Fruit fly (Drosophila melanogaster) whole organism, embryonic: Measurements from ENCODE around the gene CG15296.

Experiments used
- CG10366 ChIP-seq: fragments of 200-800 bp; sonication (Bioruptor generic); IDR thresholded peaks from 2 replicates; pipeline ENCODE4 v1.3.6; 2022; ENCODE audit warnings: missing biosample characterization, missing genetic modification characterization
- CG4617 ChIP-seq: fragments of 200-800 bp; sonication (Bioruptor generic); optimal IDR thresholded peaks from 3 replicates; lab custom pipeline; 2016; ENCODE audit warnings: missing biosample characterization, missing genetic modification characterization, borderline replicate concordance
- CG9437 ChIP-seq: fragments of 200-800 bp; sonication (Bioruptor generic); optimal IDR thresholded peaks from 2 replicates; lab custom pipeline; 2018; ENCODE audit warnings: missing biosample characterization, mild to moderate bottlenecking, missing genetic modification characterization
- Dip2 ChIP-seq: fragments of 200-800 bp; sonication (Bioruptor generic); IDR thresholded peaks from 2 replicates; pipeline ENCODE4 v1.3.6; 2022; ENCODE audit warnings: missing biosample characterization, missing genetic modification characterization
- Ets65A ChIP-seq: fragments of 200-800 bp; sonication (Bioruptor generic); peaks from one replicate; lab custom pipeline; 2016; ENCODE audit warnings: missing biosample characterization, missing genetic modification characterization
- ara ChIP-seq: fragments of 200-800 bp; sonication (Bioruptor generic); IDR thresholded peaks from 2 replicates; pipeline ENCODE4 v1.3.6; 2022; ENCODE audit warnings: missing biosample characterization, missing genetic modification characterization
- br ChIP-seq: fragments of >200 bp; optimal IDR thresholded peaks from 2 replicates; lab custom pipeline; 2017
- cad ChIP-seq: fragments of >200 bp; optimal IDR thresholded peaks from 2 replicates; lab custom pipeline; 2017; ENCODE audit warnings: missing biosample characterization, missing genetic modification characterization
- gt ChIP-seq: fragments of 200-800 bp; sonication (Bioruptor generic); IDR thresholded peaks from 2 replicates; pipeline ENCODE4 v1.3.6; 2022; ENCODE audit warnings: missing biosample characterization, missing genetic modification characterization
- hbn ChIP-seq: fragments of 200-800 bp; sonication (Bioruptor generic); IDR thresholded peaks from 2 replicates; pipeline ENCODE4 v1.3.6; 2022; ENCODE audit warnings: missing biosample characterization, missing genetic modification characterization; ENCODE audit not compliant: partially characterized antibody
- nmo ChIP-seq: fragments of 200-800 bp; sonication (Bioruptor generic); optimal IDR thresholded peaks from 2 replicates; lab custom pipeline; 2018; ENCODE audit warnings: missing biosample characterization, mild to moderate bottlenecking, missing genetic modification characterization, moderate library complexity
- salm ChIP-seq: fragments of 200-800 bp; sonication (Bioruptor generic); optimal IDR thresholded peaks from 2 replicates; lab custom pipeline; 2018; ENCODE audit warnings: missing biosample characterization, mild to moderate bottlenecking, missing genetic modification characterization
- sens-2 ChIP-seq: fragments of 200-800 bp; sonication (Bioruptor generic); IDR thresholded peaks from 2 replicates; pipeline ENCODE4 v1.3.6; 2022; ENCODE audit warnings: missing biosample characterization, missing genetic modification characterization
- sima ChIP-seq: fragments of 200-800 bp; sonication (Bioruptor generic); optimal IDR thresholded peaks from 2 replicates; lab custom pipeline; 2016; ENCODE audit warnings: missing biosample characterization, missing genetic modification characterization

- TF ChIP-seq CG9437 (GFP tag; lab: Kevin White, UChicago) (no peak), br (lab: Kevin White, UChicago) (no peak), nmo (GFP tag; lab: Kevin White, UChicago) (no peak), salm (no peak), cad (no peak), sens-2 (GFP tag; lab: Robert Waterston, UW) (no peak), sima (GFP tag; lab: Kevin White, UChicago) (no peak), gt (no peak), ara (GFP tag; lab: Robert Waterston, UW) (no peak), Dip2 (GFP tag; lab: Robert Waterston, UW) (no peak), Ets65A (GFP tag; lab: Kevin White, UChicago) (no peak), CG4617 (GFP tag; lab: Kevin White, UChicago) (no peak), CG10366 (GFP tag; lab: Robert Waterston, UW) (no peak), hbn (GFP tag; lab: Robert Waterston, UW) (no peak)
Measured at dm6 chrX:10546034-10546433, 20.4 kb downstream of the CG15296 start.
